Worm (Caenorhabditis elegans) whole organism, L3 larva: ENCODE data around the gene srd-46.
A peak's percentile ranks its signal among the peaks of the same experiment; 100 is the strongest.

Experiments
- R02D3.7 ChIP-seq: fragments of 150-350 bp; optimal IDR thresholded peaks from 2 replicates; lab custom pipeline; 2014; ENCODE audit warnings: missing biosample characterization, missing genetic modification characterization
- ZK546.5 ChIP-seq: sonication (generic microtip); optimal IDR thresholded peaks from 2 replicates; lab custom pipeline; 2017; ENCODE audit warnings: missing biosample characterization, missing genetic modification characterization
- aly-2 ChIP-seq: fragments of 150-350 bp; optimal IDR thresholded peaks from 2 replicates; lab custom pipeline; 2014; ENCODE audit warnings: missing biosample characterization, missing genetic modification characterization
- ama-1 ChIP-seq: fragments of 150-350 bp; optimal IDR thresholded peaks from 2 replicates; lab custom pipeline; 2018
- ceh-16 ChIP-seq: sonication (generic microtip); optimal IDR thresholded peaks from 2 replicates; lab custom pipeline; 2017; ENCODE audit warnings: missing biosample characterization, missing genetic modification characterization
- ceh-28 ChIP-seq: fragments of 150-350 bp; optimal IDR thresholded peaks from 2 replicates; lab custom pipeline; 2014; ENCODE audit warnings: missing biosample characterization, missing genetic modification reagents, missing genetic modification characterization
- ceh-82 ChIP-seq: fragments of 150-350 bp; optimal IDR thresholded peaks from 2 replicates; lab custom pipeline; 2014; ENCODE audit warnings: missing biosample characterization, missing genetic modification characterization
- ceh-9 ChIP-seq: sonication (generic microtip); optimal IDR thresholded peaks from 2 replicates; lab custom pipeline; 2018; ENCODE audit warnings: missing biosample characterization, missing genetic modification characterization
- daf-12 ChIP-seq: fragments of 150-350 bp; optimal IDR thresholded peaks from 2 replicates; lab custom pipeline; 2014; ENCODE audit warnings: missing biosample characterization, missing genetic modification reagents, missing genetic modification characterization
- egl-27 ChIP-seq: sonication (generic microtip); optimal IDR thresholded peaks from 4 replicates; lab custom pipeline; 2017; ENCODE audit warnings: missing biosample characterization, missing genetic modification reagents, missing genetic modification characterization
- egl-5 ChIP-seq: fragments of 150-350 bp; optimal IDR thresholded peaks from 2 replicates; lab custom pipeline; 2017; ENCODE audit warnings: missing biosample characterization, missing genetic modification reagents, missing genetic modification characterization, inconsistent platforms
- elt-1 ChIP-seq: fragments of 150-350 bp; optimal IDR thresholded peaks from 2 replicates; lab custom pipeline; 2014; ENCODE audit warnings: missing biosample characterization, missing genetic modification characterization
- elt-2 ChIP-seq: sonication (generic microtip); optimal IDR thresholded peaks from 2 replicates; lab custom pipeline; 2016; ENCODE audit warnings: missing genetic modification reagents, mild to moderate bottlenecking, missing genetic modification characterization, missing compliant biosample characterization
- elt-3 ChIP-seq, 3 experiments: fragments of 150-350 bp in 1 of 3; sonication (generic microtip) in 2 of 3; optimal IDR thresholded peaks; 2 replicates in 2 of 3; 4 replicates in 1 of 3; lab custom pipeline; 2014 to 2017; ENCODE audit warnings: missing biosample characterization in 3 of 3, missing genetic modification characterization in 3 of 3
- eor-1 ChIP-seq, 2 experiments: fragments of 150-350 bp; optimal IDR thresholded peaks; 2 replicates each; lab custom pipeline; 2014 to 2018; ENCODE audit warnings: missing biosample characterization in 2 of 2, missing genetic modification characterization in 2 of 2
- fkh-10 ChIP-seq: sonication (generic microtip); optimal IDR thresholded peaks from 2 replicates; lab custom pipeline; 2017; ENCODE audit warnings: missing biosample characterization, missing genetic modification reagents, missing genetic modification characterization
- fkh-2 ChIP-seq: fragments of 150-350 bp; optimal IDR thresholded peaks from 2 replicates; lab custom pipeline; 2014; ENCODE audit warnings: missing biosample characterization, missing genetic modification reagents, missing genetic modification characterization
- fos-1 ChIP-seq: fragments of 150-350 bp; optimal IDR thresholded peaks from 2 replicates; lab custom pipeline; 2014; ENCODE audit warnings: missing biosample characterization, missing genetic modification characterization
- hmg-11 ChIP-seq: sonication (generic microtip); optimal IDR thresholded peaks from 2 replicates; lab custom pipeline; 2016; ENCODE audit warnings: missing genetic modification characterization, missing compliant biosample characterization
- jun-1 ChIP-seq: fragments of 150-350 bp; optimal IDR thresholded peaks from 2 replicates; lab custom pipeline; 2014; ENCODE audit warnings: missing biosample characterization, missing genetic modification reagents, missing genetic modification characterization
- lin-15B ChIP-seq: fragments of 150-350 bp; optimal IDR thresholded peaks from 2 replicates; lab custom pipeline; 2014; ENCODE audit warnings: missing biosample characterization, missing genetic modification characterization
- lin-39 ChIP-seq: fragments of 150-350 bp; optimal IDR thresholded peaks from 2 replicates; lab custom pipeline; 2018; ENCODE audit warnings: missing biosample characterization, missing genetic modification reagents, missing genetic modification characterization
- lsy-12 ChIP-seq: sonication (generic microtip); optimal IDR thresholded peaks from 2 replicates; lab custom pipeline; 2016; ENCODE audit warnings: mild to moderate bottlenecking, missing genetic modification characterization, missing compliant biosample characterization
- mdl-1 ChIP-seq: fragments of 150-350 bp; optimal IDR thresholded peaks from 2 replicates; lab custom pipeline; 2014; ENCODE audit warnings: missing biosample characterization, missing genetic modification characterization
- nfya-1 ChIP-seq: sonication (generic microtip); optimal IDR thresholded peaks from 2 replicates; lab custom pipeline; 2017; ENCODE audit warnings: missing genetic modification characterization, mild to moderate bottlenecking, missing compliant biosample characterization, antibody characterized with exemption, moderate library complexity; ENCODE audit not compliant: insufficient read depth
- nhr-11 ChIP-seq: fragments of 150-350 bp; optimal IDR thresholded peaks from 2 replicates; lab custom pipeline; 2014; ENCODE audit warnings: missing biosample characterization, missing genetic modification characterization
- nhr-12 ChIP-seq: fragments of 150-350 bp; optimal IDR thresholded peaks from 2 replicates; lab custom pipeline; 2014; ENCODE audit warnings: missing biosample characterization, missing genetic modification characterization
- nhr-23 ChIP-seq: fragments of 150-350 bp; optimal IDR thresholded peaks from 2 replicates; lab custom pipeline; 2014; ENCODE audit warnings: missing biosample characterization, missing genetic modification reagents, missing genetic modification characterization
- nhr-237 ChIP-seq: fragments of 150-350 bp; optimal IDR thresholded peaks from 2 replicates; lab custom pipeline; 2014; ENCODE audit warnings: missing biosample characterization, missing genetic modification characterization
- nhr-25 ChIP-seq: sonication (generic microtip); optimal IDR thresholded peaks from 2 replicates; lab custom pipeline; 2017; ENCODE audit warnings: missing biosample characterization, missing genetic modification characterization
- nhr-28 ChIP-seq: fragments of 150-350 bp; optimal IDR thresholded peaks from 2 replicates; lab custom pipeline; 2014; ENCODE audit warnings: missing biosample characterization, missing genetic modification characterization
- nhr-43 ChIP-seq: sonication (generic microtip); optimal IDR thresholded peaks from 2 replicates; lab custom pipeline; 2016; ENCODE audit warnings: mild to moderate bottlenecking, missing genetic modification characterization, missing compliant biosample characterization; ENCODE audit not compliant: poor library complexity, severe bottlenecking
- nhr-67 ChIP-seq: fragments of 150-350 bp; optimal IDR thresholded peaks from 2 replicates; lab custom pipeline; 2014; ENCODE audit warnings: missing biosample characterization, missing genetic modification characterization
- nhr-76 ChIP-seq: fragments of 150-350 bp; sonication (generic microtip); optimal IDR thresholded peaks from 5 replicates; lab custom pipeline; 2014; ENCODE audit warnings: missing biosample characterization, missing genetic modification characterization
- nhr-77 ChIP-seq: fragments of 150-350 bp; optimal IDR thresholded peaks from 2 replicates; lab custom pipeline; 2014; ENCODE audit warnings: missing biosample characterization, missing genetic modification characterization
- pha-4 ChIP-seq: fragments of 150-350 bp; optimal IDR thresholded peaks from 2 replicates; lab custom pipeline; 2014; ENCODE audit warnings: missing biosample characterization, missing genetic modification reagents, missing genetic modification characterization
- pqm-1 ChIP-seq: fragments of 150-350 bp; optimal IDR thresholded peaks from 2 replicates; lab custom pipeline; 2017; ENCODE audit warnings: missing biosample characterization, missing genetic modification characterization, inconsistent platforms
- skn-1 ChIP-seq: fragments of 150-350 bp; optimal IDR thresholded peaks from 2 replicates; lab custom pipeline; 2014; ENCODE audit warnings: missing biosample characterization, missing genetic modification characterization
- snpc-4 ChIP-seq: fragments of 150-350 bp; optimal IDR thresholded peaks from 2 replicates; lab custom pipeline; 2014; ENCODE audit warnings: missing biosample characterization, missing genetic modification characterization
- tbx-2 ChIP-seq: sonication (generic microtip); optimal IDR thresholded peaks from 2 replicates; lab custom pipeline; 2016; ENCODE audit warnings: mild to moderate bottlenecking, missing genetic modification characterization, missing compliant biosample characterization
- unc-62 ChIP-seq: fragments of 150-350 bp; sonication (generic microtip); optimal IDR thresholded peaks from 4 replicates; lab custom pipeline; 2014; ENCODE audit warnings: missing biosample characterization, missing genetic modification reagents, missing genetic modification characterization
- ztf-11 ChIP-seq: fragments of 150-350 bp; optimal IDR thresholded peaks from 2 replicates; lab custom pipeline; 2014; ENCODE audit warnings: missing biosample characterization, missing genetic modification characterization
- ztf-4 ChIP-seq: fragments of 150-350 bp; optimal IDR thresholded peaks from 2 replicates; lab custom pipeline; 2014; ENCODE audit warnings: missing biosample characterization, missing genetic modification characterization

srd-46 gene

DNA sequence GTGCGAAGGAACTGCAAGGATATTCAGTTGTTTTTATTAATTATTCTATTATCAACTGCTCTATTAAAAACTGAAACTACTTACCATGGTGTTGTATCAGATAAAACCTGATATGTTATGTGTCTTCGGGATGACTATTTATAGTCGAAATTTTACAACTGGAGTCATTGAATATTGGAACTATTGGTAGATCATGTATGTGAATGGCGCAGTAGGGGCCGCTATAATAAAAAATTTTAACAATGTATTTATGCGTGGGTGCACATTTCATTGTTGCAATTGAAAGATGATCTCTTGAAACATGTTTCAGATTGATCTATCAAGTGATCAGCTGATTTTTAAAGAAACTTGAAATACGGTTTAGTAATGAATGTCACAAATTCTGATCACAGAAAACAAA lies 27.1 kb downstream of the srd-46 start, which contains the start of gene nspc-14:
Gene nspc-14 (minus strand): TSS at position 101 of the 400 bp plus-strand sequence.
- TF ChIP-seq ceh-9: no peak
- no peak for TF ChIP-seq skn-1 (tag; lab: Kevin White, UChicago)
- no peak for TF ChIP-seq pha-4 (tag; lab: Kevin White, UChicago)
- TF ChIP-seq fkh-10 (GFP tag; lab: Kevin White, UChicago): no peak
- TF ChIP-seq eor-1 (tag; optimal IDR thresholded peaks at IDR 0.05; lab: Kevin White, UChicago): no peak
- no peak for TF ChIP-seq elt-1 (tag; lab: Kevin White, UChicago)
- no peak for TF ChIP-seq elt-2 (tag; lab: Kevin White, UChicago)
- TF ChIP-seq ztf-11: no peak
- TF ChIP-seq ZK546.5 (tag; lab: Kevin White, UChicago): no peak
- TF ChIP-seq snpc-4 (tag; lab: Kevin White, UChicago): no peak
- no peak for TF ChIP-seq tbx-2 (tag; lab: Kevin White, UChicago)
- no peak for TF ChIP-seq nhr-67 (tag; lab: Kevin White, UChicago)
- TF ChIP-seq nhr-25: no peak
- TF ChIP-seq ceh-82 (tag; lab: Kevin White, UChicago): no peak

- no peak for TF ChIP-seq lin-39
- TF ChIP-seq fos-1 (tag; lab: Kevin White, UChicago): no peak
- TF ChIP-seq elt-3 (tag; optimal IDR thresholded peaks at IDR 0.05; lab: Kevin White, UChicago): no peak
- no peak for TF ChIP-seq daf-12 (tag; lab: Kevin White, UChicago)
- TF ChIP-seq nhr-77 (tag; lab: Kevin White, UChicago): no peak
- TF ChIP-seq ceh-28 (tag; lab: Kevin White, UChicago): no peak
- TF ChIP-seq unc-62: no peak
- TF ChIP-seq mdl-1 (tag; lab: Kevin White, UChicago): no peak
- TF ChIP-seq lsy-12 (tag; lab: Kevin White, UChicago): no peak
- no peak for TF ChIP-seq nhr-28
- TF ChIP-seq pqm-1 (tag; lab: Kevin White, UChicago): no peak
- TF ChIP-seq egl-27 (tag; lab: Kevin White, UChicago): no peak
- no peak for TF ChIP-seq fkh-2 (tag; lab: Kevin White, UChicago)
- no peak for TF ChIP-seq pha-4 (tag; lab: Kevin White, UChicago)
- TF ChIP-seq nfya-1 (tag; lab: Kevin White, UChicago): no peak
- no peak for TF ChIP-seq ama-1 (lab: Kevin White, UChicago)
- TF ChIP-seq nhr-25: no peak
- TF ChIP-seq, all 47 proteins: peak for 0
Observed at ce11 chrX:12360444-12360843, 28.5 kb downstream of the srd-46 start, which contains the start of the genes nspc-15 and F19H6.6. Gene nspc-15, plus strand, starts transcription at chrX:12360744. Gene F19H6.6, plus strand, starts transcription at chrX:12360827.

ce11 chrX:12362951-12363486 lies 31.1 kb downstream of the srd-46 start:
- TF ChIP-seq ZK546.5 (tag; lab: Kevin White, UChicago) (peak; percentile 72), ama-1 (lab: Kevin White, UChicago) (no peak), ztf-4 (tag; lab: Kevin White, UChicago) (peak; percentile 93), nhr-77 (tag; lab: Kevin White, UChicago) (peak; percentile 98), elt-1 (tag; lab: Kevin White, UChicago) (peak; percentile 75), pqm-1 (tag; lab: Kevin White, UChicago) (peak; percentile 93), lsy-12 (tag; lab: Kevin White, UChicago) (peak; percentile 95), ztf-11 (peak; percentile 53), elt-2 (tag; lab: Kevin White, UChicago) (peak; percentile 84), ceh-9 (no peak), mdl-1 (tag; lab: Kevin White, UChicago) (peak; percentile 86), pha-4 (tag; lab: Kevin White, UChicago) (peak; percentile 99), R02D3.7 (peak; percentile 91), aly-2 (tag; lab: Kevin White, UChicago) (peak; percentile 98), nhr-11 (tag; lab: Kevin White, UChicago) (peak; percentile 98), nhr-237 (tag; lab: Kevin White, UChicago) (peak; percentile 43), daf-12 (tag; lab: Kevin White, UChicago) (peak; percentile 93), fkh-2 (tag; lab: Kevin White, UChicago) (peak; percentile 56), nhr-67 (tag; lab: Kevin White, UChicago) (peak; percentile 58), nhr-43 (tag; lab: Kevin White, UChicago) (peak; percentile 99), elt-3 (tag; optimal IDR thresholded peaks at IDR 0.05; lab: Kevin White, UChicago) (peak; percentile 72 to 98 (median 87)), lin-15B (tag; lab: Kevin White, UChicago) (peak; percentile 12), egl-5 (tag; lab: Kevin White, UChicago) (peak; percentile 98), fkh-10 (GFP tag; lab: Kevin White, UChicago) (peak; percentile 99), hmg-11 (tag; lab: Kevin White, UChicago) (peak; percentile 77), nhr-76 (tag; lab: Kevin White, UChicago) (peak; percentile 86), nhr-28 (peak; percentile 96), unc-62 (peak; percentile 89), tbx-2 (tag; lab: Kevin White, UChicago) (peak; percentile 98), ceh-16 (peak; percentile 66), fos-1 (tag; lab: Kevin White, UChicago) (peak; percentile 91), snpc-4 (tag; lab: Kevin White, UChicago) (peak; percentile 94), ceh-28 (tag; lab: Kevin White, UChicago) (peak; percentile 100), eor-1 (tag; optimal IDR thresholded peaks at IDR 0.05; lab: Kevin White, UChicago) (peak in 1 of 2 experiments; percentile 80), jun-1 (tag; lab: Kevin White, UChicago) (peak; percentile 100), nhr-23 (tag; lab: Kevin White, UChicago) (peak; percentile 99), skn-1 (tag; lab: Kevin White, UChicago) (peak; percentile 99), nhr-12 (tag; lab: Kevin White, UChicago) (peak; percentile 25), egl-27 (tag; lab: Kevin White, UChicago) (peak; percentile 87), nfya-1 (tag; lab: Kevin White, UChicago) (peak; percentile 91), ceh-82 (tag; lab: Kevin White, UChicago) (peak; percentile 96), lin-39 (peak; percentile 82)
